Worm (Caenorhabditis elegans): ENCODE data around the gene pccb-1.

DNA sequence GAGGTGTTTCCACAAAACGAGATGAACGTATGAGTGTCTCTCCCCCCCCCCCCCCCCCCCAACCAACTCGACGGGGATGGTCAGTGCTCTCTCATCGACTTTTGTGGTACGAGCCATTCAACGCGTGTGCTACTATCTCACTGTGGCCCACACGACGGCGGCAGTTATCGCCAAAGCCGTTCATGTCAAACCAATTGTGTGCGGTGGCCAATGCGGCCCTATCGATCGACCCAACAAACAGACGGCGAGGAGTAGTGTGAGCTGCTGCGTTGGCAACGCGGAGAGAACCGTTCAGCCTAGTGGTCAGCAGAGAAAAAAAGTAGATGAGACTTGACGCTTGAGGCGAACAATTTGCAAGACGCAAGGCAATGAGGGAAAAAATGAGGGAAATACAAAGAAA, 13.5 kb downstream of the pccb-1 start:
- no peak for TF ChIP-seq unc-62 (GFP tag; optimal IDR thresholded peaks at IDR 0.05)
- TF ChIP-seq snpc-4 (tag; optimal IDR thresholded peaks at IDR 0.05) = no peak
- no peak for TF ChIP-seq blmp-1 (tag; optimal IDR thresholded peaks at IDR 0.05)
- no peak for TF ChIP-seq elt-3 (tag; optimal IDR thresholded peaks at IDR 0.05)

Measured in whole organism, mixed stage, embryonic.